Worm (Caenorhabditis elegans) whole organism, young adult: ENCODE results near the gene grl-27.
"Not testable (repeated sequence)": the region's sequence is repeated elsewhere in the genome, so short reads cannot be mapped to it uniquely, and the experiment has no call there.

ENCODE experiments used
- F22D6.2 ChIP-seq: sonication (generic microtip); optimal IDR thresholded peaks from 2 replicates; lab custom pipeline; 2016; ENCODE audit warnings: mild to moderate bottlenecking, missing genetic modification characterization, missing compliant biosample characterization
- F23B12.7 ChIP-seq: sonication (generic microtip); optimal IDR thresholded peaks from 2 replicates; lab custom pipeline; 2017; ENCODE audit warnings: missing genetic modification characterization, mild to moderate bottlenecking, missing compliant biosample characterization, antibody characterized with exemption, moderate library complexity; ENCODE audit not compliant: insufficient read depth
- F33H1.4 ChIP-seq: fragments of 200-800 bp; sonication (Bioruptor generic); IDR thresholded peaks from 2 replicates; pipeline ENCODE4 v1.3.6; 2022; ENCODE audit warnings: missing genetic modification reagents, missing genetic modification characterization, missing compliant biosample characterization
- F52B5.7 ChIP-seq: sonication (generic microtip); optimal IDR thresholded peaks from 2 replicates; lab custom pipeline; 2016; ENCODE audit warnings: mild to moderate bottlenecking, missing genetic modification characterization, missing compliant biosample characterization
- F55B11.4 ChIP-seq: sonication (generic microtip); optimal IDR thresholded peaks from 2 replicates; lab custom pipeline; 2016; ENCODE audit warnings: missing compliant biosample characterization, missing genetic modification characterization, borderline replicate concordance; ENCODE audit not compliant: insufficient read depth
- F57C9.4 ChIP-seq: sonication (generic microtip); optimal IDR thresholded peaks from 2 replicates; lab custom pipeline; 2017; ENCODE audit warnings: mild to moderate bottlenecking, missing genetic modification characterization, missing compliant biosample characterization
- Y79H2A.3 ChIP-seq: fragments of 200-800 bp; sonication (Bioruptor generic); conservative IDR thresholded peaks from 2 replicates; pipeline ENCODE4 v1.3.6; 2022; ENCODE audit warnings: missing genetic modification reagents, missing genetic modification characterization, missing compliant biosample characterization
- akir-1 ChIP-seq: fragments of 200-800 bp; sonication (Bioruptor generic); optimal IDR thresholded peaks from 2 replicates; lab custom pipeline; 2018; ENCODE audit warnings: mild to moderate bottlenecking, missing genetic modification characterization, moderate library complexity, missing compliant biosample characterization
- aptf-2 ChIP-seq: fragments of 200-800 bp; sonication (Bioruptor generic); conservative IDR thresholded peaks from 2 replicates; pipeline ENCODE4 v1.3.6; 2022; ENCODE audit warnings: missing genetic modification reagents, missing genetic modification characterization, missing compliant biosample characterization
- attf-5 ChIP-seq: fragments of 200-800 bp; sonication (Bioruptor generic); optimal IDR thresholded peaks from 2 replicates; lab custom pipeline; 2018; ENCODE audit warnings: mild to moderate bottlenecking, missing genetic modification characterization, missing compliant biosample characterization
- bed-2 ChIP-seq: fragments of 200-800 bp; sonication (Bioruptor generic); IDR thresholded peaks from 2 replicates; pipeline ENCODE4 v1.3.6; 2022; ENCODE audit warnings: missing genetic modification reagents, missing genetic modification characterization, missing compliant biosample characterization
- ekl-4 ChIP-seq: fragments of 200-800 bp; sonication (Bioruptor generic); IDR thresholded peaks from 2 replicates; pipeline ENCODE4 v1.3.6; 2022; ENCODE audit warnings: missing genetic modification reagents, missing genetic modification characterization, missing compliant biosample characterization
- him-1 ChIP-seq: sonication (generic microtip); optimal IDR thresholded peaks from 2 replicates; lab custom pipeline; 2016; ENCODE audit warnings: missing genotype, missing genetic modification reagents, missing genetic modification characterization, missing compliant biosample characterization
- hlh-26 ChIP-seq: fragments of 200-800 bp; sonication (Bioruptor generic); conservative IDR thresholded peaks from 2 replicates; pipeline ENCODE4 v1.3.6; 2022; ENCODE audit warnings: missing genetic modification reagents, missing genetic modification characterization, missing compliant biosample characterization
- hmg-1.2 ChIP-seq: fragments of 200-800 bp; sonication (Bioruptor generic); IDR thresholded peaks from 2 replicates; pipeline ENCODE4 v1.3.6; 2022; ENCODE audit warnings: missing genetic modification reagents, missing genetic modification characterization, missing compliant biosample characterization
- hsf-1 ChIP-seq: fragments of 200-800 bp; sonication (Bioruptor generic); IDR thresholded peaks from 2 replicates; pipeline ENCODE4 v1.3.6; 2022; ENCODE audit warnings: missing genetic modification reagents, missing genetic modification characterization, missing compliant biosample characterization
- lin-40 ChIP-seq: sonication (generic microtip); optimal IDR thresholded peaks from 2 replicates; lab custom pipeline; 2016; ENCODE audit warnings: missing genetic modification characterization, mild to moderate bottlenecking, missing compliant biosample characterization, missing genotype, missing genetic modification reagents
- madf-6 ChIP-seq: fragments of 200-800 bp; sonication (Bioruptor generic); IDR thresholded peaks from 2 replicates; pipeline ENCODE4 v1.3.6; 2022; ENCODE audit warnings: missing genetic modification reagents, missing genetic modification characterization, missing compliant biosample characterization
- nhr-179 ChIP-seq: sonication (generic microtip); optimal IDR thresholded peaks from 2 replicates; lab custom pipeline; 2016; ENCODE audit warnings: mild to moderate bottlenecking, missing genetic modification characterization, missing compliant biosample characterization
- rcor-1 ChIP-seq: fragments of 200-800 bp; sonication (Bioruptor generic); IDR thresholded peaks from 2 replicates; pipeline ENCODE4 v1.3.6; 2022; ENCODE audit warnings: missing genetic modification reagents, missing genetic modification characterization, missing compliant biosample characterization
- snpc-1.1 ChIP-seq: sonication (generic microtip); optimal IDR thresholded peaks from 2 replicates; lab custom pipeline; 2017; ENCODE audit warnings: missing genetic modification characterization, mild to moderate bottlenecking, missing compliant biosample characterization, antibody characterized with exemption, moderate library complexity, missing genotype, missing genetic modification reagents; ENCODE audit not compliant: insufficient read depth
- sptf-2 ChIP-seq: fragments of 200-800 bp; sonication (Bioruptor generic); optimal IDR thresholded peaks from 2 replicates; lab custom pipeline; 2018; ENCODE audit warnings: mild to moderate bottlenecking, missing genetic modification characterization, missing compliant biosample characterization
- unc-62 ChIP-seq: fragments of 150-350 bp; optimal IDR thresholded peaks from 2 replicates; lab custom pipeline; 2014; ENCODE audit warnings: missing biosample characterization, missing genetic modification reagents, missing genetic modification characterization
- xnd-1 ChIP-seq: sonication (generic microtip); optimal IDR thresholded peaks from 2 replicates; lab custom pipeline; 2016; ENCODE audit warnings: missing genotype, missing genetic modification reagents, missing genetic modification characterization, missing compliant biosample characterization
- zfh-2 ChIP-seq: fragments of 200-800 bp; sonication (Bioruptor generic); conservative IDR thresholded peaks from 2 replicates; pipeline ENCODE4 v1.3.6; 2022; ENCODE audit warnings: missing genetic modification reagents, missing genetic modification characterization, missing compliant biosample characterization

grl-27 gene

ce11 chrV:3570695-3571094 lies 5.0 kb downstream of the grl-27 start, which contains the start of gene F40C5.2:
F40C5.2 (plus strand) TSS chrV:3570995.
- TF ChIP-seq him-1; F33H1.4 (GFP tag; lab: Robert Waterston, UW); xnd-1 (tag; lab: Kevin White, UChicago): not testable (repeated sequence)

- TF ChIP-seq lin-40 (tag; lab: Kevin White, UChicago); hmg-1.2 (GFP tag; lab: Robert Waterston, UW); F57C9.4 (tag; lab: Kevin White, UChicago): not testable (repeated sequence)
Observed at ce11 chrV:3564335-3564734, 11.3 kb downstream of the grl-27 start, which contains the start of gene T24A6.17. T24A6.17 (minus strand) TSS chrV:3564435.

ce11 chrV:3562824-3563223 lies 12.8 kb downstream of the grl-27 start, which contains the start of gene T24A6.16:
T24A6.16 (minus strand) TSS chrV:3562924.
- TF ChIP-seq attf-5 (GFP tag; lab: Kevin White, UChicago); rcor-1 (GFP tag; lab: Robert Waterston, UW); snpc-1.1 (tag; lab: Kevin White, UChicago): not testable (repeated sequence)

- TF ChIP-seq hsf-1 (GFP tag; lab: Robert Waterston, UW) = peak; percentile 52; the same call in 1 of the 2 replicates
Observed at ce11 chrV:3559704-3560103, 16.0 kb downstream of the grl-27 start.

ce11 chrV:3558744-3559143 lies 16.9 kb downstream of the grl-27 start, which contains the start of gene T24A6.1:
T24A6.1 (plus strand) TSS chrV:3559044.
- not testable (repeated sequence) for TF ChIP-seq akir-1 (GFP tag; lab: Kevin White, UChicago); F22D6.2 (tag; lab: Kevin White, UChicago); F52B5.7 (tag; lab: Kevin White, UChicago)

- peak; percentile 59 for TF ChIP-seq zfh-2 (GFP tag; lab: Robert Waterston, UW)
- TF ChIP-seq aptf-2 (GFP tag; lab: Robert Waterston, UW) = no peak
Observed at ce11 chrV:3557422-3557821, 18.2 kb downstream of the grl-27 start, which contains the start of gene grl-31. grl-31 (minus strand) TSS chrV:3557778.

- TF ChIP-seq sptf-2 (GFP tag; lab: Kevin White, UChicago) = no peak
- no peak for TF ChIP-seq unc-62 (GFP tag; lab: Kevin White, UChicago)
- no peak for TF ChIP-seq nhr-179 (tag; lab: Kevin White, UChicago)
- no peak for TF ChIP-seq bed-2 (GFP tag; lab: Robert Waterston, UW)
- TF ChIP-seq hmg-1.2 (GFP tag; lab: Robert Waterston, UW) = no peak
- TF ChIP-seq hlh-26 (GFP tag; lab: Robert Waterston, UW) = no peak
- no peak for TF ChIP-seq Y79H2A.3 (GFP tag; lab: Robert Waterston, UW)
- TF ChIP-seq zfh-2 (GFP tag; lab: Robert Waterston, UW) = no peak
- no peak for TF ChIP-seq F55B11.4 (tag; lab: Kevin White, UChicago)
- TF ChIP-seq ekl-4 (GFP tag; lab: Robert Waterston, UW) = no peak
- TF ChIP-seq madf-6 (GFP tag; lab: Robert Waterston, UW) = no peak
- no peak for TF ChIP-seq F23B12.7
Observed at ce11 chrV:3555986-3556385, 19.7 kb downstream of the grl-27 start, which contains the start of gene grl-30. grl-30 (plus strand) TSS chrV:3556286.
